Fruit fly (Drosophila melanogaster): ENCODE data around the gene MED4.

MED4 gene

dm6 chr3L:7250469-7250868, at the start of gene MED4:
MED4 (minus strand) TSS chr3L:7250527.
- TF ChIP-seq usp (GFP tag; optimal IDR thresholded peaks at IDR 0.05) (no peak), CG8478 (optimal IDR thresholded peaks at IDR 0.05) (no peak), psq (optimal IDR thresholded peaks at IDR 0.05) (no peak), Dll (optimal IDR thresholded peaks at IDR 0.05) (no peak), EcR (GFP tag; optimal IDR thresholded peaks at IDR 0.05) (no peak), pan (optimal IDR thresholded peaks at IDR 0.05) (no peak)

DNA sequence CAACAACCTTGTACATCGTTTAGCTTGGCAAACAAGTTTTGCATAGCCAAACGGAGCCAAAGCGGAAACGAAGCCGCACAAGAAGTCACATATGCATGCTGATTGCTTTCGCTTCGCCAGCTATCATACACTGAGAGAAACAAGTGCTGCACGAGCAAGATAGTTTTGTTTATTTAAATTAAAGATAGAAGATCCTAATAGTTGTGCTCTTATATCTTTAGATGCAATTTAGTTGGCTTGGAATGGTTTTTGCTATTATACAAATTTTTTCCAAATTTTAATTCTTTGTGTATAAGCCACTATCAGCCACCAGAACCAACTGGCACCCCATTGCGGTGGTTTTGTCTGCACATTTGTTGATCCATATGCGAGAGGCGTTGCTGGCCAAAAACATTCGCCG, 33.2 kb upstream of the MED4 start:
- TF ChIP-seq pan (optimal IDR thresholded peaks at IDR 0.05) (no peak), Dll (optimal IDR thresholded peaks at IDR 0.05) (no peak), psq (optimal IDR thresholded peaks at IDR 0.05) (no peak), CG8478 (optimal IDR thresholded peaks at IDR 0.05) (no peak), EcR (GFP tag; optimal IDR thresholded peaks at IDR 0.05) (no peak), usp (GFP tag; optimal IDR thresholded peaks at IDR 0.05) (no peak)

dm6 chr3L:7263757-7264516, 13.6 kb upstream of the MED4 start, which contains the start of gene CG14830:
CG14830 (minus strand) TSS chr3L:7263920.
- TF ChIP-seq pan (optimal IDR thresholded peaks at IDR 0.05): no peak
- TF ChIP-seq Dll (optimal IDR thresholded peaks at IDR 0.05): peak; percentile 24

- TF ChIP-seq usp (GFP tag; optimal IDR thresholded peaks at IDR 0.05) (no peak), EcR (GFP tag; optimal IDR thresholded peaks at IDR 0.05) (no peak), pan (optimal IDR thresholded peaks at IDR 0.05) (no peak), Dll (optimal IDR thresholded peaks at IDR 0.05) (no peak)
Observed at dm6 chr3L:7262471-7262870, 12.1 kb upstream of the MED4 start.

DNA sequence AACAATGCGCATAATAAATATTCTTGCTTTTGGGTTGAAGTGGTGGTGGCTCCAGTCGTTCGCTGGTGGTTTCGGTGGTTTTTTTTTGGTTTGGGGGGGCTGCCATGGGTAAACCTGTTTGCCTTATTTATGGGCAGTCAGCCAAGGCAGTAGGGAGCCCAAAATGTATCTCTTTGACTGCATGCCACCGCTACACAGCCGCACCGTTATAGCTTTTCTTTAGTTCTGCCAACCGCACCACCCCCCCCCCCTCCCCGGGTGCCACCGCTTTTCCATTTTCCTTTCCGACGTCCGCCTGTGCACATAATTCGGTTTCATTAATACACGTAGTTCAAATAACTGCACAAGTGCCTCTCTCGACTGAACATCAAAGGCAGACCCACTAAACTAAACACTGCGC, 7.9 kb upstream of the MED4 start:
- TF ChIP-seq pan (optimal IDR thresholded peaks at IDR 0.05) (no peak), CG8478 (optimal IDR thresholded peaks at IDR 0.05) (no peak), EcR (GFP tag; optimal IDR thresholded peaks at IDR 0.05) (no peak), usp (GFP tag; optimal IDR thresholded peaks at IDR 0.05) (no peak)

DNA sequence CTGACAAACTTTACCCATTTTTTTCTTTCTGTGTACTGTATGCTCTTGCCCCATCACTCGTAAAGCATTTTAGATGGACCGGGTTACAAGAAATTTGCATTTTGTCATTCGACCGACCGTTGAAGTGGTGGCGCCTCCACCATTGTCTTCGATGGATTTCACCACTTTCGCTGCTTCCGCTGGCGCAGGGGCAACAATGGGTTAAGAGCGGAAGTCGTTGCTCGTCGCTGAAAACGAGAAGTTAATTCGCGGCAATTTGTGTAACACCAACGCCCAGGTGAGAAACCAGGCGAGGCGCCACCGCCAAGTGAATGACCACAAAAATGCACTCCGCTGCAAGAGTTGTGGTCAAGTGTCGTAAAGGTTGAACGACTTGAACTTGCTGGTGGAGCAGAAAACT, 4.4 kb upstream of the MED4 start:
- TF ChIP-seq usp (GFP tag; optimal IDR thresholded peaks at IDR 0.05) (no peak), Dll (optimal IDR thresholded peaks at IDR 0.05) (no peak), pan (optimal IDR thresholded peaks at IDR 0.05) (no peak), EcR (GFP tag; optimal IDR thresholded peaks at IDR 0.05) (no peak), psq (optimal IDR thresholded peaks at IDR 0.05) (no peak), CG8478 (optimal IDR thresholded peaks at IDR 0.05) (no peak)

- TF ChIP-seq Dll (optimal IDR thresholded peaks at IDR 0.05) (no peak), CG8478 (optimal IDR thresholded peaks at IDR 0.05) (no peak), pan (optimal IDR thresholded peaks at IDR 0.05) (no peak), psq (optimal IDR thresholded peaks at IDR 0.05) (no peak), usp (GFP tag; optimal IDR thresholded peaks at IDR 0.05) (no peak), EcR (GFP tag; optimal IDR thresholded peaks at IDR 0.05) (no peak)
Observed at dm6 chr3L:7249167-7249566, 1.2 kb downstream of the MED4 start, which contains the start of gene Cdc27. Cdc27 (minus strand) TSS chr3L:7249340.

- no peak for TF ChIP-seq CG8478 (optimal IDR thresholded peaks at IDR 0.05)
- TF ChIP-seq usp (GFP tag; optimal IDR thresholded peaks at IDR 0.05): no peak
- no peak for TF ChIP-seq pan (optimal IDR thresholded peaks at IDR 0.05)
- TF ChIP-seq EcR (GFP tag; optimal IDR thresholded peaks at IDR 0.05): no peak
- no peak for TF ChIP-seq psq (optimal IDR thresholded peaks at IDR 0.05)
- no peak for TF ChIP-seq Dll (optimal IDR thresholded peaks at IDR 0.05)
Observed at dm6 chr3L:7243775-7244438, 6.4 kb downstream of the MED4 start, which contains the start of the genes mRpL50 and mei-P22. mRpL50 (minus strand) TSS chr3L:7243933. mei-P22 (plus strand) TSS chr3L:7244388.

DNA sequence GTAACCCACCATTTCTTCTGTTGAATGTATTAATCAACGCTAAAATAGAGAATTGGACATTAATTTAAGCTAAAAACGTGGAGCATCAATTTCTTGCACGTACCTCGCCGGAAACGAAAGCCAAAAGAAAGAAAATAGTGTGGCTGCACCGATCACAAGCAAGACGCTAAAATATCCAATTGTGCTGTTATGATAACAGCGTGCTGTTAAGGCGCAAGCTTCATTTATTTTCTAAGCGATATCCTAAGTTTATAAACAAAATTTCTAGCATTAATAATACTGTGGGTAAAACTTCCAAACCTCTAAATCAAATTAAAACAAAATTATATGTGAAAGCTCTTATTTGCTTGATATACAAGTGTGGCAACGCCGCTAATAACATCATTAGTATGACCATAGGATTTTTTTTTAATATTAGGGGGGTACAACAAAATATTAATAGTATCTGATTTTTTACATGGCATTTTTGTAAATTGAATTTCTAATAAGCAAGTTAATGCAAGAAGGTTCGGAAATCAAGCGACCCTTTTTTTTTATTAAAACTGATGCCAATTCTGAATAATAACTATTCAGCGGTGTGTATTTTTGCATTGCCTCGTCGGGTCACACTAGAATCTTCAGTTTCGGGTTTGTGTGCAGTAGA, 9.0 kb downstream of the MED4 start, which contains the start of the genes RpL18 and Neos:
Gene RpL18, minus strand, starts transcription at position 135 of the 643 bp plus-strand sequence.
Gene Neos, plus strand, starts transcription at position 412 of the 643 bp plus-strand sequence.
- TF ChIP-seq usp (GFP tag; optimal IDR thresholded peaks at IDR 0.05) (no peak), pan (optimal IDR thresholded peaks at IDR 0.05) (no peak), CG8478 (optimal IDR thresholded peaks at IDR 0.05) (no peak), EcR (GFP tag; optimal IDR thresholded peaks at IDR 0.05) (no peak), psq (optimal IDR thresholded peaks at IDR 0.05) (no peak), Dll (optimal IDR thresholded peaks at IDR 0.05) (no peak)

DNA sequence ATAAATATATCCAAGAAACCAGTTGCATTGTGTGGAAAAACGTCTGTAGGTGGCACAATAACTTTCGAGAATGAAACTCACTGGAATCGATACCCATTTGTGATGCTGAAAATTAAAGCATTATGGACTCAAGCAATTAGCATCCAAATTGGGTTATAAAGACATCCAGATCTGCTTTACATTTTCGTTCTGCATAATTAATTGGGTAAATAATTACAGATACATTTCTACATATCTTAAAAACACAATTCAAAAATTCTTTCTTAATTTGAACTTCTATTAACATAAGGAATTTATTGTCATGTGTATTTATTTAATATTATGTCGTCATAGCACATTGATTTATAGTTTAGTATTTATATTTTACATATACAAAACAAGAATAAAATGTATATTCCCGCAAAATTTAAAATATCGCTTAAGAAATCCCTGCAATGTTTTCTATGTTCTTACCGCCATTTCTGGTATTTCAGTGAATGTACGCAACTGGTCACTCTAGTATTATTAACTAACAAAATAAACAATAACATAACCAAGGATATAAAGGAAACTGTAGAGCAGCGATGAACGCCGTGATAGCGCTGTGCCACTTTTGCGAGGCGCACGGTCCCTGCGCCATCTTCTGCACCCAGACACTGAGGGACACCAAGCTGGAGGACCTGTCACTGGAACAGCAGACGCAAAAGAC, 12.1 kb downstream of the MED4 start, which contains the start of the genes CG14829 and BHD:
Gene CG14829, minus strand, starts transcription at position 51 of the 688 bp plus-strand sequence.
Gene BHD, plus strand, starts transcription at position 471 of the 688 bp plus-strand sequence.
- TF ChIP-seq CG8478 (optimal IDR thresholded peaks at IDR 0.05) (no peak), psq (optimal IDR thresholded peaks at IDR 0.05) (no peak), usp (GFP tag; optimal IDR thresholded peaks at IDR 0.05) (no peak), EcR (GFP tag; optimal IDR thresholded peaks at IDR 0.05) (no peak), Dll (optimal IDR thresholded peaks at IDR 0.05) (no peak), pan (optimal IDR thresholded peaks at IDR 0.05) (no peak)

- TF ChIP-seq Dll (optimal IDR thresholded peaks at IDR 0.05) (no peak), usp (GFP tag; optimal IDR thresholded peaks at IDR 0.05) (no peak), psq (optimal IDR thresholded peaks at IDR 0.05) (no peak), EcR (GFP tag; optimal IDR thresholded peaks at IDR 0.05) (no peak), pan (optimal IDR thresholded peaks at IDR 0.05) (no peak), CG8478 (optimal IDR thresholded peaks at IDR 0.05) (no peak)
Observed at dm6 chr3L:7234212-7234611, 16.1 kb downstream of the MED4 start, which contains the start of gene CG14826. CG14826 (plus strand) TSS chr3L:7234512.

All from whole organism.